Worm (Caenorhabditis elegans): ENCODE data around the gene dhgd-1.

DNA sequence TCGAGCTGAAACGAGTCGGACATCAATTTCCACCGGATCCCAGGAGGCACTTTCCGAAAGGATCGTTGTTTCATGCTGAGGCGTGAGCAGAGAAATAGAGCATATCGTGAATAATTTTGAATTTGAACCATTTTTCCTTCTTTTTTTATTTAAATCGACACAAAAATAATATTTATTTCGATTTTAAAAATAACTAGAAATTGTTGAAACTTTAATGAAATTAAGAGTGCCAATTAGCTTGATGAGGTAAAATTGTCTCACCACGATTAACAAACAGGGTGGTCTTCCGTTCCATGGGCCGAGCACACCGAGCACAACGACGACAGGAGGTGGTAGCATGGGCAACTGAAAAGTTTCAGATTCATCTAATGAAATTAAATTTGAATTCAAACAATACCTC is 36.4 kb upstream of the dhgd-1 start:
- no peak for TF ChIP-seq lsy-2 (tag; optimal IDR thresholded peaks at IDR 0.05)
- no peak for TF ChIP-seq nhr-77 (tag; optimal IDR thresholded peaks at IDR 0.05)
- no peak for TF ChIP-seq lin-39 (tag; optimal IDR thresholded peaks at IDR 0.05)
- no peak for TF ChIP-seq ztf-11 (tag; optimal IDR thresholded peaks at IDR 0.05)
- no peak for TF ChIP-seq mep-1 (tag; optimal IDR thresholded peaks at IDR 0.05)
- TF ChIP-seq Y105C5A.15 (GFP tag; IDR thresholded peaks at IDR 0.05) = no peak
- no peak for TF ChIP-seq lin-29 (GFP tag; IDR thresholded peaks at IDR 0.05)
